Fruit fly (Drosophila melanogaster): ENCODE measurements around the gene CG15386.

dm6 chr2L:2180665-2181064 is 36.4 kb downstream of the CG15386 start:
- TF ChIP-seq CG10348 (GFP tag; IDR thresholded peaks at IDR 0.05), result no peak
- no peak for TF ChIP-seq Ets98B (GFP tag; IDR thresholded peaks at IDR 0.05)
